Fruit fly (Drosophila melanogaster) whole organism, embryonic: Measurements from ENCODE around the gene SkpE.

Experiments
- Atf-2 ChIP-seq: fragments of 200-800 bp; sonication (Bioruptor generic); optimal IDR thresholded peaks from 2 replicates; lab custom pipeline; 2016; ENCODE audit warnings: missing biosample characterization, missing genetic modification characterization
- Awh ChIP-seq: fragments of 200-800 bp; sonication (Bioruptor generic); IDR thresholded peaks from 2 replicates; pipeline ENCODE4, ENCODE4 v1.3.6; 2022; ENCODE audit warnings: missing biosample characterization, missing genetic modification characterization
- B-H1 ChIP-seq: fragments of 200-800 bp; sonication (Bioruptor generic); IDR thresholded peaks from 3 replicates; pipeline ENCODE4 v1.3.6; 2022; ENCODE audit warnings: missing biosample characterization, missing genetic modification characterization
- CG10321 ChIP-seq: fragments of 200-800 bp; sonication (Bioruptor generic); IDR thresholded peaks from 2 replicates; pipeline ENCODE4 v1.3.6; 2022; ENCODE audit warnings: missing biosample characterization, missing genetic modification characterization
- CG10654 ChIP-seq: fragments of 200-800 bp; sonication (Bioruptor generic); optimal IDR thresholded peaks from 2 replicates; lab custom pipeline; 2016; ENCODE audit warnings: missing biosample characterization, missing genetic modification characterization
- CG11456 ChIP-seq: fragments of 200-800 bp; sonication (Bioruptor generic); IDR thresholded peaks from 3 replicates; pipeline ENCODE4 v1.3.6; 2022; ENCODE audit warnings: missing biosample characterization, missing genetic modification characterization
- CG11504 ChIP-seq: fragments of 200-800 bp; sonication (Bioruptor generic); optimal IDR thresholded peaks from 3 replicates; lab custom pipeline; 2019; ENCODE audit warnings: missing biosample characterization, mild to moderate bottlenecking, missing genetic modification characterization, moderate library complexity
- CG11696 ChIP-seq: fragments of 200-800 bp; sonication (Bioruptor generic); IDR thresholded peaks from 2 replicates; pipeline ENCODE4 v1.3.6; 2022; ENCODE audit warnings: missing biosample characterization, missing genetic modification characterization
- CG12155 ChIP-seq: fragments of 200-800 bp; sonication (Bioruptor generic); optimal IDR thresholded peaks from 3 replicates; lab custom pipeline; 2016; ENCODE audit warnings: missing biosample characterization, missing genetic modification characterization
- CG12391 ChIP-seq: fragments of 200-800 bp; sonication (Bioruptor generic); optimal IDR thresholded peaks from 3 replicates; lab custom pipeline; 2018; ENCODE audit warnings: missing biosample characterization, mild to moderate bottlenecking, missing genetic modification characterization, moderate library complexity
- CG16815 ChIP-seq: fragments of 200-800 bp; sonication (Bioruptor generic); optimal IDR thresholded peaks from 3 replicates; lab custom pipeline; 2017; ENCODE audit warnings: missing biosample characterization, mild to moderate bottlenecking, missing genetic modification characterization
- CG2678 ChIP-seq: fragments of 200-800 bp; sonication (Bioruptor generic); optimal IDR thresholded peaks from 3 replicates; lab custom pipeline; 2019; ENCODE audit warnings: missing biosample characterization, mild to moderate bottlenecking, missing genetic modification characterization, moderate library complexity
- CG2875 ChIP-seq: fragments of 200-800 bp; sonication (Bioruptor generic); optimal IDR thresholded peaks from 2 replicates; lab custom pipeline; 2017; ENCODE audit warnings: missing biosample characterization, mild to moderate bottlenecking, missing genetic modification characterization, missing genetic modification reagents
- CG31441 ChIP-seq: fragments of 200-800 bp; sonication (Bioruptor generic); IDR thresholded peaks from 2 replicates; pipeline ENCODE4 v1.3.6; 2022; ENCODE audit warnings: missing biosample characterization, missing genetic modification characterization
- CG32767 ChIP-seq: fragments of 200-800 bp; sonication (Bioruptor generic); IDR thresholded peaks from 2 replicates; pipeline ENCODE4 v1.3.6; 2022; ENCODE audit warnings: missing biosample characterization, missing genetic modification characterization
- CG34224 ChIP-seq: fragments of 200-800 bp; sonication (Bioruptor generic); IDR thresholded peaks from 3 replicates; pipeline ENCODE4 v1.3.6; 2022; ENCODE audit warnings: missing biosample characterization, missing genetic modification characterization; ENCODE audit not compliant: partially characterized antibody
- CG4404 ChIP-seq: fragments of 200-800 bp; sonication (Bioruptor generic); IDR thresholded peaks from 2 replicates; pipeline ENCODE4 v1.3.6; 2022; ENCODE audit warnings: missing biosample characterization, missing genetic modification characterization
- CG6765 ChIP-seq: fragments of 200-800 bp; sonication (Bioruptor generic); optimal IDR thresholded peaks from 3 replicates; lab custom pipeline; 2017; ENCODE audit warnings: missing biosample characterization, mild to moderate bottlenecking, missing genetic modification characterization
- CG6854 ChIP-seq: fragments of 200-800 bp; sonication (Bioruptor generic); optimal IDR thresholded peaks from 3 replicates; lab custom pipeline; 2017; ENCODE audit warnings: missing biosample characterization, mild to moderate bottlenecking, missing genetic modification characterization
- CG7987 ChIP-seq: fragments of 200-800 bp; sonication (Bioruptor generic); optimal IDR thresholded peaks from 2 replicates; lab custom pipeline; 2018; ENCODE audit warnings: missing biosample characterization, mild to moderate bottlenecking, missing genetic modification characterization, moderate library complexity
- CG8089 ChIP-seq: fragments of 200-800 bp; sonication (Bioruptor generic); optimal IDR thresholded peaks from 3 replicates; lab custom pipeline; 2016; ENCODE audit warnings: missing biosample characterization, missing genetic modification characterization
- D ChIP-seq, 2 experiments: fragments of 200-800 bp in 1 of 2; fragments of >200 bp in 1 of 2; sonication (Bioruptor generic) in 1 of 2; optimal IDR thresholded peaks; 2 replicates in 1 of 2; 3 replicates in 1 of 2; lab custom pipeline; 2017; ENCODE audit warnings: mild to moderate bottlenecking in 1 of 2, missing biosample characterization in 1 of 2, missing genetic modification characterization in 1 of 2, missing genetic modification reagents in 1 of 2
- Dip3 ChIP-seq: fragments of 200-800 bp; sonication (Bioruptor generic); optimal IDR thresholded peaks from 3 replicates; lab custom pipeline; 2016; ENCODE audit warnings: missing biosample characterization, missing genetic modification characterization
- E2f1 ChIP-seq: fragments of 200-800 bp; sonication (Bioruptor generic); IDR thresholded peaks from 2 replicates; pipeline ENCODE4 v1.3.6; 2022; ENCODE audit warnings: missing biosample characterization, missing genetic modification characterization
- E2f2 ChIP-seq: fragments of 200-800 bp; sonication (Bioruptor generic); IDR thresholded peaks from 2 replicates; pipeline ENCODE4 v1.3.6; 2022; ENCODE audit warnings: missing biosample characterization, missing genetic modification characterization
- Hmx ChIP-seq: fragments of 200-800 bp; sonication (Bioruptor generic); optimal IDR thresholded peaks from 2 replicates; lab custom pipeline; 2016; ENCODE audit warnings: missing biosample characterization, missing genetic modification characterization
- Med ChIP-seq: fragments of 200-800 bp; sonication (Bioruptor generic); peaks from one replicate; lab custom pipeline; 2016; ENCODE audit warnings: missing biosample characterization, missing genetic modification characterization, mild to moderate bottlenecking, inconsistent platforms, moderate library complexity
- NC2α ChIP-seq: fragments of 200-800 bp; sonication (Bioruptor generic); optimal IDR thresholded peaks from 2 replicates; lab custom pipeline; 2016; ENCODE audit warnings: missing biosample characterization, missing genetic modification characterization
- NfI ChIP-seq: fragments of 200-800 bp; sonication (Bioruptor generic); optimal IDR thresholded peaks from 3 replicates; lab custom pipeline; 2018; ENCODE audit warnings: missing biosample characterization, mild to moderate bottlenecking, missing genetic modification characterization, moderate library complexity
- Opbp ChIP-seq: fragments of 200-800 bp; sonication (Bioruptor generic); IDR thresholded peaks from 3 replicates; pipeline ENCODE4 v1.3.6; 2022; ENCODE audit warnings: missing biosample characterization, missing genetic modification characterization; ENCODE audit not compliant: partially characterized antibody
- Ravus ChIP-seq: fragments of 200-800 bp; sonication (Bioruptor generic); IDR thresholded peaks from 2 replicates; pipeline ENCODE4 v1.3.6; 2022; ENCODE audit warnings: missing biosample characterization, missing genetic modification characterization
- Sox100B ChIP-seq: fragments of 200-800 bp; sonication (Bioruptor generic); optimal IDR thresholded peaks from 3 replicates; lab custom pipeline; 2018; ENCODE audit warnings: missing biosample characterization, mild to moderate bottlenecking, missing genetic modification characterization
- TFAM ChIP-seq: fragments of 200-800 bp; sonication (Bioruptor generic); optimal IDR thresholded peaks from 2 replicates; lab custom pipeline; 2017; ENCODE audit warnings: missing biosample characterization, missing genetic modification characterization, inconsistent platforms
- YL-1 ChIP-seq: fragments of 200-800 bp; sonication (Bioruptor generic); optimal IDR thresholded peaks from 3 replicates; lab custom pipeline; 2017; ENCODE audit warnings: missing biosample characterization, mild to moderate bottlenecking, missing genetic modification characterization
- ato ChIP-seq: fragments of 200-800 bp; sonication (Bioruptor generic); IDR thresholded peaks from 2 replicates; pipeline ENCODE4 v1.3.6; 2022; ENCODE audit warnings: missing biosample characterization, missing genetic modification characterization; ENCODE audit not compliant: partially characterized antibody
- caup ChIP-seq: fragments of 200-800 bp; sonication (Bioruptor generic); optimal IDR thresholded peaks from 3 replicates; lab custom pipeline; 2017; ENCODE audit warnings: missing biosample characterization, mild to moderate bottlenecking, missing genetic modification characterization, moderate library complexity; ENCODE audit not compliant: severe bottlenecking
- esg ChIP-seq: fragments of 200-800 bp; sonication (Bioruptor generic); conservative IDR thresholded peaks from 2 replicates; pipeline ENCODE4 v1.3.6; 2022; ENCODE audit warnings: missing biosample characterization, missing genetic modification characterization
- fu2 ChIP-seq: fragments of 200-800 bp; sonication (Bioruptor generic); optimal IDR thresholded peaks from 2 replicates; lab custom pipeline; 2016; ENCODE audit warnings: missing biosample characterization, missing genetic modification characterization
- gcm ChIP-seq: fragments of 200-800 bp; sonication (Bioruptor generic); optimal IDR thresholded peaks from 2 replicates; lab custom pipeline; 2019; ENCODE audit warnings: missing biosample characterization, mild to moderate bottlenecking, missing genetic modification characterization, moderate library complexity
- gem ChIP-seq: fragments of 200-800 bp; sonication (Bioruptor generic); optimal IDR thresholded peaks from 2 replicates; lab custom pipeline; 2019; ENCODE audit warnings: missing biosample characterization, mild to moderate bottlenecking, missing genetic modification characterization, moderate library complexity
- hb ChIP-seq: fragments of 200-800 bp; sonication (Bioruptor generic); IDR thresholded peaks from 3 replicates; pipeline ENCODE4 v1.3.6; 2022; ENCODE audit warnings: missing biosample characterization, missing genetic modification characterization; ENCODE audit not compliant: partially characterized antibody
- hbn ChIP-seq: fragments of 200-800 bp; sonication (Bioruptor generic); IDR thresholded peaks from 2 replicates; pipeline ENCODE4 v1.3.6; 2022; ENCODE audit warnings: missing biosample characterization, missing genetic modification characterization; ENCODE audit not compliant: partially characterized antibody
- hkb ChIP-seq, 2 experiments: fragments of 200-800 bp in 1 of 2; fragments of >200 bp in 1 of 2; sonication (Bioruptor generic) in 1 of 2; IDR thresholded peaks in 1 of 2; optimal IDR thresholded peaks in 1 of 2; 2 replicates each; pipeline versions ENCODE4 v1.3.6 to Lab custom; 2017 to 2022; ENCODE audit warnings: missing biosample characterization in 1 of 2, missing genetic modification characterization in 1 of 2
- hth ChIP-seq: fragments of >200 bp; optimal IDR thresholded peaks from 2 replicates; lab custom pipeline; 2017; ENCODE audit warnings: inconsistent platforms
- lab ChIP-seq: fragments of 200-800 bp; sonication (Bioruptor generic); optimal IDR thresholded peaks from 3 replicates; lab custom pipeline; 2017; ENCODE audit warnings: missing biosample characterization, missing genetic modification characterization, mild to moderate bottlenecking, moderate library complexity, missing genetic modification reagents
- luna ChIP-seq: fragments of 200-800 bp; sonication (Bioruptor generic); optimal IDR thresholded peaks from 2 replicates; lab custom pipeline; 2016; ENCODE audit warnings: missing biosample characterization, missing genetic modification characterization
- run ChIP-seq: fragments of 200-800 bp; sonication (Bioruptor generic); optimal IDR thresholded peaks from 3 replicates; lab custom pipeline; 2018; ENCODE audit warnings: missing biosample characterization, mild to moderate bottlenecking, missing genetic modification characterization
- slp2 ChIP-seq: fragments of 200-800 bp; sonication (Bioruptor generic); optimal IDR thresholded peaks from 2 replicates; lab custom pipeline; 2016; ENCODE audit warnings: missing biosample characterization, missing genetic modification characterization
- stc ChIP-seq: fragments of 200-800 bp; sonication (Bioruptor generic); IDR thresholded peaks from 2 replicates; pipeline ENCODE4 v1.3.6; 2022; ENCODE audit warnings: missing biosample characterization, missing genetic modification characterization
- tll ChIP-seq, 2 experiments: fragments of 200-800 bp in 1 of 2; fragments of >200 bp in 1 of 2; sonication (Bioruptor generic) in 1 of 2; optimal IDR thresholded peaks; 2 replicates each; lab custom pipeline; 2017 to 2019; ENCODE audit warnings: missing biosample characterization in 2 of 2, missing genetic modification characterization in 2 of 2, mild to moderate bottlenecking in 1 of 2, moderate library complexity in 1 of 2
- unpg ChIP-seq: fragments of 200-800 bp; sonication (Bioruptor generic); optimal IDR thresholded peaks from 3 replicates; lab custom pipeline; 2018; ENCODE audit warnings: missing biosample characterization, mild to moderate bottlenecking, missing genetic modification characterization, moderate library complexity

The SkpE gene

DNA sequence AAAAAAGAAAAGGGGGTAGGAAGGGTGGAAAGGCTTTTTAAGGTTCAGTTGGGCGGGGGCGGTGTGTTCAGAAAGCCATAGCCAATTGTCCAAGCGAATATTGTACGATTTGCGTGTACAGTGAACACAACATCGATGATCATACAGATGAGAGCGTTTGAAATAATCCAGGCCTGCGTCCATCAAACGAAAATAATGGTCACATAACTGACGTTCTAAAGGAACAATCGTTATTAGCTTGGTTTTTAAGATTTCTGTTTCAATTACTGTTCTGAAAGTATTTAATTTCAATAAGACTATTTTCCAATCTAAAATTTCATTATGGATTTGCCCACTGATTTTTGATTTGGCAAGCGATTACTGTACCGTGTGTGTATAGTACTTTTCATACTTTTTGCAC is 1.3 kb upstream of the SkpE start (continued):
- TF ChIP-seq B-H1 (no peak), CG12155 (GFP tag; lab: Kevin White, UChicago) (no peak), CG10654 (GFP tag; lab: Kevin White, UChicago) (no peak), Dip3 (no peak), lab (peak; percentile 10), Med (GFP tag; lab: Kevin White, UChicago) (peak; percentile 60), CG8089 (GFP tag; lab: Kevin White, UChicago) (no peak), fu2 (no peak), hbn (GFP tag; lab: Robert Waterston, UW) (no peak), Sox100B (no peak), hb (no peak), E2f2 (no peak), luna (no peak), CG2678 (tag; lab: Kevin White, UChicago) (peak; percentile 43), CG11504 (tag; lab: Kevin White, UChicago) (peak; percentile 40), CG10321 (GFP tag; lab: Robert Waterston, UW) (no peak), hkb (optimal IDR thresholded peaks at IDR 0.05; lab: Kevin White, UChicago) (no peak), hkb (GFP tag; IDR thresholded peaks at IDR 0.05; lab: Robert Waterston, UW) (no peak), caup (no peak), CG31441 (GFP tag; lab: Robert Waterston, UW) (no peak), Awh (GFP tag; lab: Robert Waterston, UW) (no peak), NfI (GFP tag; lab: Kevin White, UChicago) (no peak), CG11456 (GFP tag; lab: Robert Waterston, UW) (no peak), CG32767 (GFP tag; lab: Robert Waterston, UW) (no peak), CG4404 (GFP tag; lab: Robert Waterston, UW) (0 out of 2 replicates have a peak, but pooled peaks have one; percentile 9), D (optimal IDR thresholded peaks at IDR 0.05; lab: Kevin White, UChicago) (no peak), D (GFP tag; optimal IDR thresholded peaks at IDR 0.05; lab: Kevin White, UChicago) (no peak), CG6854 (GFP tag; lab: Kevin White, UChicago) (no peak), CG7987 (GFP tag; lab: Kevin White, UChicago) (no peak), E2f1 (GFP tag; lab: Robert Waterston, UW) (no peak), gem (peak; percentile 39), stc (GFP tag; lab: Robert Waterston, UW) (no peak), CG16815 (no peak), esg (GFP tag; lab: Robert Waterston, UW) (no peak), CG12391 (tag; lab: Kevin White, UChicago) (peak; percentile 2)

dm6 chrX:19818617-19819016 is 5.3 kb downstream of the SkpE start:
- TF ChIP-seq CG16815 (no peak), CG11696 (GFP tag; lab: Robert Waterston, UW) (no peak), YL-1 (no peak), slp2 (no peak), Opbp (GFP tag; lab: Robert Waterston, UW) (no peak), CG34224 (GFP tag; lab: Robert Waterston, UW) (no peak), gcm (no peak), ato (no peak), tll (GFP tag; optimal IDR thresholded peaks at IDR 0.05; lab: Kevin White, UChicago) (no peak), CG6765 (GFP tag; lab: Kevin White, UChicago) (no peak), unpg (no peak), hth (lab: Kevin White, UChicago) (no peak), run (no peak), CG7987 (GFP tag; lab: Kevin White, UChicago) (no peak), CG2875 (no peak), TFAM (no peak), NC2α (GFP tag; lab: Kevin White, UChicago) (no peak), CG11456 (GFP tag; lab: Robert Waterston, UW) (no peak), Atf-2 (GFP tag; lab: Kevin White, UChicago) (no peak), Hmx (no peak), Ravus (GFP tag; lab: Robert Waterston, UW) (no peak), hbn (GFP tag; lab: Robert Waterston, UW) (no peak)
